Fruit fly (Drosophila melanogaster) whole organism, embryonic: ENCODE measurements around the gene CG1998.

Experiments used
- Abd-B ChIP-seq: fragments of 200-800 bp; sonication (Bioruptor generic); optimal IDR thresholded peaks from 2 replicates; lab custom pipeline; 2018; ENCODE audit warnings: missing biosample characterization, mild to moderate bottlenecking, missing genetic modification characterization, moderate library complexity
- Aef1 ChIP-seq: fragments of 200-800 bp; sonication (Bioruptor generic); IDR thresholded peaks from 3 replicates; pipeline ENCODE4 v1.3.6; 2022; ENCODE audit warnings: missing biosample characterization, missing genetic modification characterization
- Atf6 ChIP-seq: fragments of 200-800 bp; sonication (Bioruptor generic); IDR thresholded peaks from 2 replicates; pipeline ENCODE4 v1.3.6; 2022; ENCODE audit warnings: missing biosample characterization, missing genetic modification characterization
- CG10209 ChIP-seq: fragments of 200-800 bp; sonication (Bioruptor generic); optimal IDR thresholded peaks from 3 replicates; lab custom pipeline; 2017; ENCODE audit warnings: missing biosample characterization, mild to moderate bottlenecking, missing genetic modification characterization, missing genetic modification reagents
- CG1024 ChIP-seq: fragments of 200-800 bp; sonication (Bioruptor generic); IDR thresholded peaks from 2 replicates; pipeline ENCODE4 v1.3.6; 2022; ENCODE audit warnings: missing biosample characterization, missing genetic modification characterization
- CG10321 ChIP-seq: fragments of 200-800 bp; sonication (Bioruptor generic); IDR thresholded peaks from 2 replicates; pipeline ENCODE4 v1.3.6; 2022; ENCODE audit warnings: missing biosample characterization, missing genetic modification characterization
- CG10366 ChIP-seq: fragments of 200-800 bp; sonication (Bioruptor generic); IDR thresholded peaks from 2 replicates; pipeline ENCODE4 v1.3.6; 2022; ENCODE audit warnings: missing biosample characterization, missing genetic modification characterization
- CG10431 ChIP-seq: fragments of 200-800 bp; sonication (Bioruptor generic); optimal IDR thresholded peaks from 3 replicates; lab custom pipeline; 2018; ENCODE audit warnings: missing biosample characterization, mild to moderate bottlenecking, missing genetic modification characterization
- CG12391 ChIP-seq: fragments of 200-800 bp; sonication (Bioruptor generic); optimal IDR thresholded peaks from 3 replicates; lab custom pipeline; 2018; ENCODE audit warnings: missing biosample characterization, mild to moderate bottlenecking, missing genetic modification characterization, moderate library complexity
- CG12659 ChIP-seq: fragments of 200-800 bp; sonication (Bioruptor generic); optimal IDR thresholded peaks from 3 replicates; lab custom pipeline; 2017; ENCODE audit warnings: mild to moderate bottlenecking, missing biosample characterization, missing genetic modification reagents, missing genetic modification characterization
- CG14014 ChIP-seq: fragments of 200-800 bp; sonication (Bioruptor generic); IDR thresholded peaks from 2 replicates; pipeline ENCODE4 v1.3.6; 2022; ENCODE audit warnings: missing biosample characterization, missing genetic modification characterization
- CG14050 ChIP-seq: fragments of 200-800 bp; sonication (Bioruptor generic); IDR thresholded peaks from 3 replicates; pipeline ENCODE4 v1.3.6; 2022; ENCODE audit warnings: missing biosample characterization, missing genetic modification characterization
- CG17361 ChIP-seq: fragments of 200-800 bp; sonication (Bioruptor generic); IDR thresholded peaks from 3 replicates; pipeline ENCODE4 v1.3.6; 2022; ENCODE audit warnings: missing biosample characterization, missing genetic modification characterization
- CG17385 ChIP-seq: fragments of 200-800 bp; sonication (Bioruptor generic); optimal IDR thresholded peaks from 3 replicates; lab custom pipeline; 2018; ENCODE audit warnings: missing biosample characterization, mild to moderate bottlenecking, missing genetic modification characterization
- CG2116 ChIP-seq: fragments of 200-800 bp; sonication (Bioruptor generic); optimal IDR thresholded peaks from 3 replicates; lab custom pipeline; 2018; ENCODE audit warnings: missing biosample characterization, mild to moderate bottlenecking, missing genetic modification characterization
- CG2129 ChIP-seq: fragments of 200-800 bp; sonication (Bioruptor generic); IDR thresholded peaks from 2 replicates; pipeline ENCODE4 v1.3.6; 2022; ENCODE audit warnings: missing biosample characterization, missing genetic modification characterization; ENCODE audit not compliant: partially characterized antibody
- CG32532 ChIP-seq: fragments of 200-800 bp; sonication (Bioruptor generic); IDR thresholded peaks from 2 replicates; pipeline ENCODE4 v1.3.6; 2022; ENCODE audit warnings: missing biosample characterization, missing genetic modification characterization
- CG3281 ChIP-seq: fragments of 200-800 bp; sonication (Bioruptor generic); optimal IDR thresholded peaks from 3 replicates; lab custom pipeline; 2017; ENCODE audit warnings: missing biosample characterization, mild to moderate bottlenecking, missing genetic modification characterization
- CG43689 ChIP-seq: fragments of 200-800 bp; sonication (Bioruptor generic); IDR thresholded peaks from 2 replicates; pipeline ENCODE4 v1.3.6; 2022; ENCODE audit warnings: missing biosample characterization, missing genetic modification characterization
- CG6791 ChIP-seq: fragments of 200-800 bp; sonication (Bioruptor generic); IDR thresholded peaks from 3 replicates; pipeline ENCODE4 v1.3.6; 2022; ENCODE audit warnings: missing biosample characterization, missing genetic modification characterization; ENCODE audit not compliant: partially characterized antibody
- CG6854 ChIP-seq: fragments of 200-800 bp; sonication (Bioruptor generic); optimal IDR thresholded peaks from 3 replicates; lab custom pipeline; 2017; ENCODE audit warnings: missing biosample characterization, mild to moderate bottlenecking, missing genetic modification characterization
- CG9215 ChIP-seq: fragments of 200-800 bp; sonication (Bioruptor generic); IDR thresholded peaks from 2 replicates; pipeline ENCODE4 v1.3.6; 2022; ENCODE audit warnings: missing biosample characterization, missing genetic modification characterization
- CG9817 ChIP-seq: fragments of 200-800 bp; sonication (Bioruptor generic); optimal IDR thresholded peaks from 2 replicates; lab custom pipeline; 2018; ENCODE audit warnings: missing biosample characterization, mild to moderate bottlenecking, missing genetic modification characterization, moderate library complexity
- CrebB ChIP-seq: fragments of 200-800 bp; sonication (Bioruptor generic); optimal IDR thresholded peaks from 3 replicates; lab custom pipeline; 2018; ENCODE audit warnings: missing biosample characterization, mild to moderate bottlenecking, missing genetic modification characterization
- D19A ChIP-seq: fragments of 200-800 bp; optimal IDR thresholded peaks from 3 replicates; lab custom pipeline; 2019; ENCODE audit warnings: missing biosample characterization, mild to moderate bottlenecking, missing genetic modification characterization, moderate library complexity
- Fer1 ChIP-seq: fragments of 200-800 bp; sonication (Bioruptor generic); optimal IDR thresholded peaks from 2 replicates; lab custom pipeline; 2017; ENCODE audit warnings: missing biosample characterization, mild to moderate bottlenecking, missing genetic modification characterization
- HHEX ChIP-seq: fragments of 200-800 bp; sonication (Bioruptor generic); optimal IDR thresholded peaks from 3 replicates; lab custom pipeline; 2017; ENCODE audit warnings: missing biosample characterization, mild to moderate bottlenecking, missing genetic modification characterization, missing genetic modification reagents
- Hand ChIP-seq: fragments of 200-800 bp; sonication (Bioruptor generic); optimal IDR thresholded peaks from 2 replicates; lab custom pipeline; 2017; ENCODE audit warnings: mild to moderate bottlenecking, missing biosample characterization, missing genetic modification reagents, missing genetic modification characterization
- Hr51 ChIP-seq, 2 experiments: fragments of 200-800 bp; sonication (Bioruptor generic); optimal IDR thresholded peaks; 2 replicates in 1 of 2; 3 replicates in 1 of 2; lab custom pipeline; 2016 to 2018; ENCODE audit warnings: missing biosample characterization in 2 of 2, missing genetic modification characterization in 2 of 2, mild to moderate bottlenecking in 1 of 2, moderate library complexity in 1 of 2
- Mrtf ChIP-seq: fragments of 200-800 bp; sonication (Bioruptor generic); IDR thresholded peaks from 3 replicates; pipeline ENCODE4 v1.3.6; 2022; ENCODE audit warnings: missing biosample characterization, missing genetic modification characterization
- Nf-YC ChIP-seq: fragments of 200-800 bp; optimal IDR thresholded peaks from 3 replicates; lab custom pipeline; 2019; ENCODE audit warnings: missing biosample characterization, mild to moderate bottlenecking, missing genetic modification characterization, moderate library complexity
- Oli ChIP-seq: fragments of 200-800 bp; sonication (Bioruptor generic); optimal IDR thresholded peaks from 2 replicates; lab custom pipeline; 2018; ENCODE audit warnings: missing biosample characterization, mild to moderate bottlenecking, missing genetic modification characterization, moderate library complexity
- Rfx ChIP-seq: fragments of 200-800 bp; sonication (Bioruptor generic); IDR thresholded peaks from 2 replicates; pipeline ENCODE4 v1.3.6; 2022; ENCODE audit warnings: missing biosample characterization, missing genetic modification characterization
- Sox100B ChIP-seq: fragments of 200-800 bp; sonication (Bioruptor generic); optimal IDR thresholded peaks from 3 replicates; lab custom pipeline; 2018; ENCODE audit warnings: missing biosample characterization, mild to moderate bottlenecking, missing genetic modification characterization
- Sox102F ChIP-seq: fragments of 200-800 bp; sonication (Bioruptor generic); optimal IDR thresholded peaks from 2 replicates; lab custom pipeline; 2018; ENCODE audit warnings: missing biosample characterization, mild to moderate bottlenecking, missing genetic modification characterization, moderate library complexity
- Tbp ChIP-seq: fragments of >200 bp; optimal IDR thresholded peaks from 2 replicates; lab custom pipeline; 2018; ENCODE audit warnings: missing biosample characterization, missing genetic modification characterization
- ase ChIP-seq: fragments of 200-800 bp; sonication (Bioruptor generic); IDR thresholded peaks from 3 replicates; pipeline ENCODE4 v1.3.6; 2022; ENCODE audit warnings: missing biosample characterization, missing genetic modification characterization
- bsh ChIP-seq, 2 experiments: fragments of 200-800 bp; sonication (Bioruptor generic); optimal IDR thresholded peaks; 2 replicates each; lab custom pipeline; 2017 to 2018; ENCODE audit warnings: mild to moderate bottlenecking in 2 of 2, missing biosample characterization in 2 of 2, missing genetic modification characterization in 2 of 2, moderate library complexity in 1 of 2
- cg ChIP-seq: fragments of 200-800 bp; sonication (Bioruptor generic); optimal IDR thresholded peaks from 3 replicates; lab custom pipeline; 2019; ENCODE audit warnings: missing biosample characterization, mild to moderate bottlenecking, missing genetic modification characterization, moderate library complexity
- gcm ChIP-seq: fragments of 200-800 bp; sonication (Bioruptor generic); optimal IDR thresholded peaks from 2 replicates; lab custom pipeline; 2019; ENCODE audit warnings: missing biosample characterization, mild to moderate bottlenecking, missing genetic modification characterization, moderate library complexity
- grau ChIP-seq: fragments of 200-800 bp; optimal IDR thresholded peaks from 3 replicates; lab custom pipeline; 2019; ENCODE audit warnings: missing biosample characterization, mild to moderate bottlenecking, missing genetic modification characterization, moderate library complexity
- her ChIP-seq: fragments of 200-800 bp; sonication (Bioruptor generic); optimal IDR thresholded peaks from 2 replicates; lab custom pipeline; 2016; ENCODE audit warnings: missing biosample characterization, missing genetic modification characterization
- ind ChIP-seq: fragments of 200-800 bp; sonication (Bioruptor generic); optimal IDR thresholded peaks from 3 replicates; lab custom pipeline; 2016; ENCODE audit warnings: missing biosample characterization, missing genetic modification characterization
- klu ChIP-seq: fragments of 200-800 bp; sonication (Bioruptor generic); IDR thresholded peaks from 2 replicates; pipeline ENCODE4 v1.3.6; 2022; ENCODE audit warnings: missing biosample characterization, missing genetic modification characterization
- luna ChIP-seq: fragments of 200-800 bp; sonication (Bioruptor generic); optimal IDR thresholded peaks from 2 replicates; lab custom pipeline; 2016; ENCODE audit warnings: missing biosample characterization, missing genetic modification characterization
- sob ChIP-seq: fragments of 200-800 bp; sonication (Bioruptor generic); IDR thresholded peaks from 2 replicates; pipeline ENCODE4 v1.3.6; 2022; ENCODE audit warnings: missing biosample characterization, missing genetic modification characterization
- stwl ChIP-seq: fragments of 200-800 bp; sonication (Bioruptor generic); optimal IDR thresholded peaks from 3 replicates; lab custom pipeline; 2018; ENCODE audit warnings: missing biosample characterization, mild to moderate bottlenecking, missing genetic modification characterization, moderate library complexity
- yki ChIP-seq: fragments of >200 bp; optimal IDR thresholded peaks from 3 replicates; lab custom pipeline; 2018
- zen ChIP-seq: fragments of 200-800 bp; sonication (Bioruptor generic); optimal IDR thresholded peaks from 3 replicates; lab custom pipeline; 2018; ENCODE audit warnings: missing biosample characterization, mild to moderate bottlenecking, missing genetic modification characterization, moderate library complexity

Gene CG1998

dm6 chrX:13390465-13391173, 22.3 kb downstream of the CG1998 start (continued):
- TF ChIP-seq CG17361 (peak; percentile 51), Hand (peak; percentile 62), CG32532 (GFP tag; lab: Robert Waterston, UW) (peak; percentile 87), Hr51 (GFP tag; optimal IDR thresholded peaks at IDR 0.05; lab: Kevin White, UChicago) (peak in 1 of 2 experiments; percentile 73), CG2116 (GFP tag; lab: Kevin White, UChicago) (peak; percentile 2), CG14050 (GFP tag; lab: Robert Waterston, UW) (peak; percentile 43; the same call in 1 of the 3 replicates), klu (GFP tag; lab: Robert Waterston, UW) (peak; percentile 53; the same call in 1 of the 2 replicates), Atf6 (GFP tag; lab: Robert Waterston, UW) (peak; percentile 84), Aef1 (GFP tag; lab: Robert Waterston, UW) (peak; percentile 68), Mrtf (peak; percentile 65; the same call in 1 of the 3 replicates), Tbp (no peak), cg (GFP tag; lab: Kevin White, UChicago) (peak; percentile 18), CG6854 (peak; percentile 52), HHEX (GFP tag; lab: Kevin White, UChicago) (peak; percentile 67), gcm (peak; percentile 18), CG10431 (GFP tag; lab: Kevin White, UChicago) (no peak), zen (tag; lab: Kevin White, UChicago) (peak; percentile 25), CG12659 (GFP tag; lab: Kevin White, UChicago) (peak; percentile 75), Rfx (GFP tag; lab: Robert Waterston, UW) (peak; percentile 81), yki (no peak), Sox102F (GFP tag; lab: Kevin White, UChicago) (peak; percentile 53), grau (peak; percentile 82), Abd-B (GFP tag; lab: Kevin White, UChicago) (no peak), ase (GFP tag; lab: Robert Waterston, UW) (peak; percentile 45; the same call in 2 of the 3 replicates), CrebB (tag; lab: Kevin White, UChicago) (peak; percentile 24), Sox100B (GFP tag; lab: Kevin White, UChicago) (peak; percentile 51), CG43689 (GFP tag; lab: Robert Waterston, UW) (peak; percentile 36; the same call in 1 of the 2 replicates), CG12391 (tag; lab: Kevin White, UChicago) (peak; percentile 69), CG6791 (no peak), stwl (tag; lab: Kevin White, UChicago) (no peak), ind (GFP tag; lab: Kevin White, UChicago) (peak; percentile 43), CG3281 (GFP tag; lab: Kevin White, UChicago) (peak; percentile 82), bsh (GFP tag; optimal IDR thresholded peaks at IDR 0.05; lab: Kevin White, UChicago) (peak in 1 of 2 experiments; percentile 20), CG17385 (GFP tag; lab: Kevin White, UChicago) (peak; percentile 61), CG2129 (GFP tag; lab: Robert Waterston, UW) (no peak), Nf-YC (tag; lab: Kevin White, UChicago) (peak; percentile 81), CG9817 (tag; lab: Kevin White, UChicago) (peak; percentile 73), sob (GFP tag; lab: Robert Waterston, UW) (peak; percentile 74), CG10366 (peak; percentile 48), her (GFP tag; lab: Kevin White, UChicago) (no peak), CG10209 (GFP tag; lab: Kevin White, UChicago) (peak; percentile 61), CG9215 (GFP tag; lab: Robert Waterston, UW) (peak; percentile 50), CG10321 (GFP tag; lab: Robert Waterston, UW) (0 out of 2 replicates have a peak, but pooled peaks have one; percentile 35), D19A (tag; lab: Kevin White, UChicago) (peak; percentile 57), Oli (tag; lab: Kevin White, UChicago) (peak; percentile 59), CG14014 (GFP tag; lab: Robert Waterston, UW) (peak; percentile 78), luna (GFP tag; lab: Kevin White, UChicago) (no peak), CG1024 (GFP tag; lab: Robert Waterston, UW) (0 out of 2 replicates have a peak, but pooled peaks have one; percentile 23), Fer1 (GFP tag; lab: Kevin White, UChicago) (peak; percentile 80)
